Fruit fly (Drosophila melanogaster): ENCODE measurements around the gene cona.

cona gene

dm6 chr3R:18381014-18381512, 4.6 kb upstream of the cona start, which contains the start of gene CG7675 (continued):
- TF ChIP-seq CG6276 (GFP tag; optimal IDR thresholded peaks at IDR 0.05) (no peak), CG7368 (GFP tag; optimal IDR thresholded peaks at IDR 0.05) (no peak), CG15336 (GFP tag; IDR thresholded peaks at IDR 0.05) (0 out of 2 replicates have a peak, but pooled peaks have one; percentile 34), Blimp-1 (GFP tag; optimal IDR thresholded peaks at IDR 0.05) (no peak), CG6163 (GFP tag; IDR thresholded peaks at IDR 0.05) (peak; percentile 25; the same call in 2 of the 3 replicates), svp (GFP tag) (no peak), lz (GFP tag; optimal IDR thresholded peaks at IDR 0.05) (no peak), achi (GFP tag; optimal IDR thresholded peaks at IDR 0.05) (peak; percentile 13), CG4318 (GFP tag; optimal IDR thresholded peaks at IDR 0.05) (no peak), Met (GFP tag; optimal IDR thresholded peaks at IDR 0.05) (peak; percentile 10), CG6808 (GFP tag; optimal IDR thresholded peaks at IDR 0.05) (peak; percentile 76), CG32006 (GFP tag; optimal IDR thresholded peaks at IDR 0.05) (no peak), acj6 (GFP tag; optimal IDR thresholded peaks at IDR 0.05) (no peak), Hr39 (GFP tag; optimal IDR thresholded peaks at IDR 0.05) (no peak), topi (GFP tag; optimal IDR thresholded peaks at IDR 0.05) (no peak), spab (GFP tag; optimal IDR thresholded peaks at IDR 0.05) (peak; percentile 63), Sox102F (GFP tag; optimal IDR thresholded peaks at IDR 0.05) (peak; percentile 26), Ets21C (GFP tag; optimal IDR thresholded peaks at IDR 0.05) (no peak), net (GFP tag; optimal IDR thresholded peaks at IDR 0.05) (peak; percentile 48), CG11762 (GFP tag; optimal IDR thresholded peaks at IDR 0.05; ENCODE audit: insufficient read depth) (no peak), CG11294 (GFP tag; IDR thresholded peaks at IDR 0.05) (no peak)

- TF ChIP-seq CG10631 (GFP tag; optimal IDR thresholded peaks at IDR 0.05) = no peak
Measured at dm6 chr3R:18384972-18385371, 656 bp upstream of the cona start, which contains the start of gene CG14309. Gene CG14309 (minus strand): TSS chr3R:18385072.

dm6 chr3R:18389790-18390189, 4.2 kb downstream of the cona start, which contains the start of gene Vha100-4:
Gene Vha100-4 (minus strand): TSS chr3R:18389805.
- TF ChIP-seq CG9139 (GFP tag; optimal IDR thresholded peaks at IDR 0.05) = no peak
- no peak for TF ChIP-seq Eip75B (GFP tag; optimal IDR thresholded peaks at IDR 0.05)

dm6 chr3R:18393436-18393835, 7.8 kb downstream of the cona start:
- 0 out of 2 replicates have a peak, but pooled peaks have one; percentile 24 for TF ChIP-seq CG11294 (GFP tag; IDR thresholded peaks at IDR 0.05)
- TF ChIP-seq Hr39 (GFP tag; optimal IDR thresholded peaks at IDR 0.05) = peak; percentile 58
- TF ChIP-seq Eip78C (GFP tag) = peak; percentile 92
- TF ChIP-seq spab (GFP tag; optimal IDR thresholded peaks at IDR 0.05) = peak; percentile 41
- no peak for TF ChIP-seq Eip75B (GFP tag; optimal IDR thresholded peaks at IDR 0.05)
- peak; percentile 39 for TF ChIP-seq Sox15 (GFP tag; optimal IDR thresholded peaks at IDR 0.05)
- TF ChIP-seq CG8119 (GFP tag; IDR thresholded peaks at IDR 0.05) = peak; percentile 87
- TF ChIP-seq CG32006 (GFP tag; optimal IDR thresholded peaks at IDR 0.05) = no peak
- TF ChIP-seq CG11902 (GFP tag; optimal IDR thresholded peaks at IDR 0.05) = peak; percentile 14
- TF ChIP-seq Gug (GFP tag; IDR thresholded peaks at IDR 0.05) = peak; percentile 53
- no peak for TF ChIP-seq Hr38 (GFP tag; optimal IDR thresholded peaks at IDR 0.05)
- TF ChIP-seq CG6808 (GFP tag; optimal IDR thresholded peaks at IDR 0.05) = no peak
- TF ChIP-seq CG15336 (GFP tag; IDR thresholded peaks at IDR 0.05) = peak; percentile 88
- peak; percentile 82 for TF ChIP-seq dsx (GFP tag; optimal IDR thresholded peaks at IDR 0.05; ENCODE audit: poor library complexity, severe bottlenecking)
- no peak for TF ChIP-seq CG6854 (GFP tag; optimal IDR thresholded peaks at IDR 0.05)
- peak; percentile 15 for TF ChIP-seq CG8319 (GFP tag; optimal IDR thresholded peaks at IDR 0.05)
- TF ChIP-seq CG34406 (GFP tag; optimal IDR thresholded peaks at IDR 0.05) = peak; percentile 81
- no peak for TF ChIP-seq fkh (GFP tag; optimal IDR thresholded peaks at IDR 0.05)
- no peak for TF ChIP-seq dac (GFP tag; optimal IDR thresholded peaks at IDR 0.05)
- no peak for TF ChIP-seq CG3919 (GFP tag; optimal IDR thresholded peaks at IDR 0.05)
- no peak for TF ChIP-seq fd85E (GFP tag; optimal IDR thresholded peaks at IDR 0.05)
- no peak for TF ChIP-seq svp (GFP tag)
- TF ChIP-seq Met (GFP tag; optimal IDR thresholded peaks at IDR 0.05) = no peak
- TF ChIP-seq Lpt (GFP tag; optimal IDR thresholded peaks at IDR 0.05) = peak; percentile 46
- peak; percentile 42 for TF ChIP-seq CG9139 (GFP tag; optimal IDR thresholded peaks at IDR 0.05)
- TF ChIP-seq CG11762 (GFP tag; optimal IDR thresholded peaks at IDR 0.05; ENCODE audit: insufficient read depth) = no peak
- TF ChIP-seq acj6 (GFP tag; optimal IDR thresholded peaks at IDR 0.05) = peak; percentile 83
- peak; percentile 47 for TF ChIP-seq lz (GFP tag; optimal IDR thresholded peaks at IDR 0.05)
- TF ChIP-seq Blimp-1 (GFP tag; optimal IDR thresholded peaks at IDR 0.05) = no peak
- TF ChIP-seq pdm3 (GFP tag; optimal IDR thresholded peaks at IDR 0.05) = peak; percentile 46
- no peak for TF ChIP-seq CG10631 (GFP tag; optimal IDR thresholded peaks at IDR 0.05)
- TF ChIP-seq OdsH (GFP tag; optimal IDR thresholded peaks at IDR 0.05) = no peak
- TF ChIP-seq CG8632 (GFP tag; optimal IDR thresholded peaks at IDR 0.05) = peak; percentile 75
- TF ChIP-seq CG6163 (GFP tag; IDR thresholded peaks at IDR 0.05) = peak; percentile 73; the same call in 1 of the 3 replicates
- TF ChIP-seq vri (GFP tag; optimal IDR thresholded peaks at IDR 0.05) = peak; percentile 38
- TF ChIP-seq net (GFP tag; optimal IDR thresholded peaks at IDR 0.05) = peak; percentile 73

Data from whole organism, prepupa.